Worm (Caenorhabditis elegans): ENCODE data around the gene Y97E10AR.4.

DNA sequence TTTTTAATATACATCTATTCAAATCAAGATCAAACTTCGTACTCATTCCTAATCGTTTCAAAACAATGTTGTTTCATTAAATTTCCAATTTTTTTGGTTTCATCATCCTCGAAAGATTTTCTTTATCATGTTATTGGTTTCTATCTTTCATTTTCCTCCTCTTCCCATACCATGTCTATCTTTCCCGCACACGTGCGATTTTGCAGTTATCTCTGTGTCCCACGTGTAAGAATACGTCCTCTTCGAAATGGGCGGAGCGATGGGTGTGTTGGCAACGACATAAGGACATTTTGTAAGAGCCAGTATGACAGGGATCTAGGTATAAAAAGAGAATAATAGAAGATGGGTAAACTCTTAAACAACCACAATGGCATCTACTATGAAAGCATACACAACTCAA, 16.3 kb upstream of the Y97E10AR.4 start, which contains the start of gene F43H9.4:
- TF ChIP-seq W03F9.2 (tag; optimal IDR thresholded peaks at IDR 0.05) (no peak), dao-5 (tag; optimal IDR thresholded peaks at IDR 0.05) (no peak)
